Fruit fly (Drosophila melanogaster) S2 (cell line): Measurements from ENCODE around the gene Naa60.

Experiments used
- CG8478 ChIP-seq: fragments of >200 bp; optimal IDR thresholded peaks from 2 replicates; lab custom pipeline; 2018
- CTCF ChIP-seq, 2 experiments: fragments of >200 bp; optimal IDR thresholded peaks; 2 replicates each; lab custom pipeline; 2018

DNA sequence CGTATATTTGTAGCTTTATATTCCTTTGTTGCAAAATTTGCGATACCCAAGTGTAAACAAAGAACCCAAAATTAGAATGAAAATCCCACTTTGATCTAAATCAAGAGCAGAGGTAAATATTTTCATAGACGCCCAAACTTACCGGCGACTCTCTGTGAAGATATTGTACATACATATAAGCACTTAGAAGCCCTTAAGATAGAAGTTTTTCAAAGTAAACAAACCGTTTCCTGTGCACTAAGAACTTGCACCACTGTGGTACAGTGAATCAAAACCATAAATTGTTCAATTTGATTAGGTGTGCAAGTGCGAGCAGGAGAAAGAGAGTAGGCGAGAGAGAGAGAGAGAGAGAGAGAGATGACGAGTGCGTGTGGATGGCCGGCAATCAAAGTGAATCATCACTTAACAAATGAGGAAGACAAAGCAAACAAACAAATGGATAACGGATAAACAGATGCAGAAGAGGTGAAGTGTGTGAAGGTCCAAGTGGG, 48.6 kb upstream of the Naa60 start:
- no peak for TF ChIP-seq CG8478 (lab: Kevin White, UChicago)
- TF ChIP-seq CTCF (optimal IDR thresholded peaks at IDR 0.05; lab: Kevin White, UChicago), result no peak
